In the genomic region with DNA sequence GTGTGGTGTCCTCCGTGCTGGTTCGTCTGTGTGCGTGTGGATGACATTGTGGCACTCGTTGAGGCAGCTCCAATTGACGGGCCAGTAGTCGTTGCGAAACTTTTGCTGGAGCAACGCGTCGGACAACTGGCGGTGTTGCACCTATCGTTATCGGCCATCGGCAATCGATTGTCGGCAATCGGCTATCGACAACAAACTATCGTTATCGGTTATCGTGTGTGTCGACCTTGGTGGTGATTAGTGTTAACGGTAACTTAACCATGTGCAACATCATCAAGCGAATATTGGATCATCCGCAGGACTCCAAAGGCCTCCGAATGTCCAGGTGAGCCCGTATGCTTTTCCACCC, we compare ENCODE assay signal across 3 fruit fly cellular contexts.
TF ChIP-seq lines count a peak whose summit lies in the region.

A gene (plus strand): TSS at position 119 of the 349 bp plus-strand sequence.

- TF ChIP-seq CTCF in whole organism, embryonic (GFP tag; optimal IDR thresholded peaks at IDR 0.05; lab: Kevin White, UChicago): no peak

TF ChIP-seq in whole organism, embryonic, 481 proteins besides CTCF, POLR2A, EP300 and RAD21 (continues in another document):
- no peak for TF ChIP-seq rib (GFP tag; IDR thresholded peaks at IDR 0.05; lab: Robert Waterston, UW)
- no peak for TF ChIP-seq Dfd (GFP tag; optimal IDR thresholded peaks at IDR 0.05; lab: Kevin White, UChicago)
- no peak for TF ChIP-seq CG10979 (tag; optimal IDR thresholded peaks at IDR 0.05; lab: Kevin White, UChicago)
- TF ChIP-seq CG30020 (tag; optimal IDR thresholded peaks at IDR 0.05; lab: Kevin White, UChicago): no peak
- TF ChIP-seq CG12744 (GFP tag; optimal IDR thresholded peaks at IDR 0.05; lab: Kevin White, UChicago): no peak
- TF ChIP-seq Hand (GFP tag; optimal IDR thresholded peaks at IDR 0.05; lab: Kevin White, UChicago): no peak
- no peak for TF ChIP-seq CG17361 (GFP tag; IDR thresholded peaks at IDR 0.05; lab: Robert Waterston, UW)
- no peak for TF ChIP-seq tup (GFP tag; optimal IDR thresholded peaks at IDR 0.05; lab: Kevin White, UChicago)
- TF ChIP-seq hbn (GFP tag; IDR thresholded peaks at IDR 0.05; lab: Robert Waterston, UW; ENCODE audit: partially characterized antibody): peak; percentile 41; the same call in 1 of the 2 replicates
- no peak for TF ChIP-seq Mrtf (GFP tag; IDR thresholded peaks at IDR 0.05; lab: Robert Waterston, UW)
- no peak for TF ChIP-seq CG6175 (GFP tag; IDR thresholded peaks at IDR 0.05; lab: Robert Waterston, UW)
- no peak for TF ChIP-seq NC2β (GFP tag; optimal IDR thresholded peaks at IDR 0.05; lab: Kevin White, UChicago)
- TF ChIP-seq sna (GFP tag; IDR thresholded peaks at IDR 0.05; lab: Robert Waterston, UW; ENCODE audit: partially characterized antibody): peak; percentile 58; the same call in 1 of the 2 replicates
- no peak for TF ChIP-seq pnt (GFP tag; optimal IDR thresholded peaks at IDR 0.05; lab: Kevin White, UChicago)
- no peak for TF ChIP-seq pum (GFP tag; optimal IDR thresholded peaks at IDR 0.05; lab: Kevin White, UChicago)
- TF ChIP-seq CG10565 (GFP tag; optimal IDR thresholded peaks at IDR 0.05; lab: Kevin White, UChicago): no peak
- 0 out of 2 replicates have a peak, but pooled peaks have one; percentile 16 for TF ChIP-seq Rfx (GFP tag; IDR thresholded peaks at IDR 0.05; lab: Robert Waterston, UW)
- 0 out of 4 replicates have a peak, but pooled peaks have one; percentile 61 for TF ChIP-seq chinmo (GFP tag; IDR thresholded peaks at IDR 0.05; lab: Robert Waterston, UW; ENCODE audit: partially characterized antibody)
- no peak for TF ChIP-seq HLH54F (GFP tag; optimal IDR thresholded peaks at IDR 0.05; lab: Kevin White, UChicago)
- no peak for TF ChIP-seq psq (GFP tag; optimal IDR thresholded peaks at IDR 0.05; lab: Kevin White, UChicago)
- TF ChIP-seq Med (GFP tag; lab: Kevin White, UChicago): peak; percentile 45
- TF ChIP-seq CG3847 (GFP tag; IDR thresholded peaks at IDR 0.05; lab: Robert Waterston, UW): no peak
- TF ChIP-seq Dip2 (GFP tag; IDR thresholded peaks at IDR 0.05; lab: Robert Waterston, UW): no peak
- TF ChIP-seq ranshi (GFP tag; IDR thresholded peaks at IDR 0.05; lab: Robert Waterston, UW): no peak
- TF ChIP-seq CG10543 (GFP tag; optimal IDR thresholded peaks at IDR 0.05; lab: Kevin White, UChicago): no peak
- TF ChIP-seq CG34422 (GFP tag; IDR thresholded peaks at IDR 0.05; lab: Robert Waterston, UW): no peak
- no peak for TF ChIP-seq Pdp1 (GFP tag; optimal IDR thresholded peaks at IDR 0.05; lab: Kevin White, UChicago)
- TF ChIP-seq hb (GFP tag; IDR thresholded peaks at IDR 0.05; lab: Robert Waterston, UW; ENCODE audit: partially characterized antibody): peak; percentile 62
- no peak for TF ChIP-seq CG10267 (tag; optimal IDR thresholded peaks at IDR 0.05; lab: Kevin White, UChicago)

TF ChIP-seq in whole organism, prepupa, 60 proteins besides CTCF, POLR2A, EP300 and RAD21:
- TF ChIP-seq CG15336 (GFP tag; IDR thresholded peaks at IDR 0.05; lab: Robert Waterston, UW) (no peak), CG6163 (GFP tag; IDR thresholded peaks at IDR 0.05; lab: Robert Waterston, UW) (0 out of 3 replicates have a peak, but pooled peaks have one; percentile 44), CG3032 (tag; optimal IDR thresholded peaks at IDR 0.05; lab: Kevin White, UChicago) (no peak), CG34406 (GFP tag; optimal IDR thresholded peaks at IDR 0.05; lab: Kevin White, UChicago) (no peak), CG6808 (GFP tag; optimal IDR thresholded peaks at IDR 0.05; lab: Kevin White, UChicago) (no peak)

TF ChIP-seq in whole organism, pupa, 21 proteins besides CTCF, POLR2A, EP300 and RAD21:
- TF ChIP-seq CG13204 (GFP tag; optimal IDR thresholded peaks at IDR 0.05; lab: Kevin White, UChicago) (peak; percentile 9), CG17806 (tag; optimal IDR thresholded peaks at IDR 0.05; lab: Kevin White, UChicago) (no peak), CG12605 (GFP tag; IDR thresholded peaks at IDR 0.05; lab: Robert Waterston, UW) (0 out of 2 replicates have a peak, but pooled peaks have one; percentile 41)
TF ChIP-seq in whole organism, pupa: peak in this region for 2.
